Fruit fly (Drosophila melanogaster) S2 (cell line): Measurements from ENCODE around the gene CG14507.

Source experiments
- CG8478 ChIP-seq: fragments of >200 bp; optimal IDR thresholded peaks from 2 replicates; lab custom pipeline; 2018
- CTCF ChIP-seq, 2 experiments: fragments of >200 bp; optimal IDR thresholded peaks; 2 replicates each; lab custom pipeline; 2018

dm6 chr3R:29196967-29197611 is 30.4 kb downstream of the CG14507 start, which contains the start of gene CG14515:
- TF ChIP-seq CTCF (optimal IDR thresholded peaks at IDR 0.05; lab: Kevin White, UChicago) (no peak), CG8478 (no peak)
